Fruit fly (Drosophila melanogaster): ENCODE data around the gene HisCl1.

dm6 chr3R:11760669-11761387, 26.1 kb upstream of the HisCl1 start:
- TF ChIP-seq fkh (GFP tag; optimal IDR thresholded peaks at IDR 0.05) = peak; percentile 97
- peak; percentile 100 for TF ChIP-seq CG7368 (GFP tag; optimal IDR thresholded peaks at IDR 0.05)
- TF ChIP-seq fd85E (GFP tag; optimal IDR thresholded peaks at IDR 0.05) = peak; percentile 99
- TF ChIP-seq esn (GFP tag; optimal IDR thresholded peaks at IDR 0.05) = peak; percentile 100
- TF ChIP-seq Eip93F (GFP tag; optimal IDR thresholded peaks at IDR 0.05) = peak; percentile 100
- TF ChIP-seq cyc (GFP tag; optimal IDR thresholded peaks at IDR 0.05) = peak; percentile 100
- TF ChIP-seq spab (GFP tag; optimal IDR thresholded peaks at IDR 0.05) = peak; percentile 100

Measured in whole organism, prepupa.